Fruit fly (Drosophila melanogaster) whole organism, pupa: ENCODE measurements around the gene Tsp.

Experiments
- CG10348 ChIP-seq: fragments of 200-800 bp; sonication (Bioruptor generic); IDR thresholded peaks from 2 replicates; pipeline ENCODE4 v1.3.6; 2022; ENCODE audit warnings: missing biosample characterization, missing genetic modification characterization
- CG13204 ChIP-seq: fragments of 200-800 bp; sonication (Bioruptor generic); optimal IDR thresholded peaks from 2 replicates; lab custom pipeline; 2018; ENCODE audit warnings: missing biosample characterization, mild to moderate bottlenecking, missing genetic modification characterization, moderate library complexity
- Ets98B ChIP-seq: fragments of 200-800 bp; sonication (Bioruptor generic); IDR thresholded peaks from 2 replicates; pipeline ENCODE4 v1.3.6; 2022; ENCODE audit warnings: missing biosample characterization, missing genetic modification characterization
- fd96Ca ChIP-seq: fragments of 200-800 bp; sonication (Bioruptor generic); IDR thresholded peaks from 3 replicates; pipeline ENCODE4 v1.3.6; 2022; ENCODE audit warnings: missing biosample characterization, missing genetic modification characterization
- rn ChIP-seq: fragments of 200-800 bp; sonication (Bioruptor generic); IDR thresholded peaks from 2 replicates; pipeline ENCODE4 v1.3.6; 2022; ENCODE audit warnings: missing biosample characterization, missing genetic modification characterization

DNA sequence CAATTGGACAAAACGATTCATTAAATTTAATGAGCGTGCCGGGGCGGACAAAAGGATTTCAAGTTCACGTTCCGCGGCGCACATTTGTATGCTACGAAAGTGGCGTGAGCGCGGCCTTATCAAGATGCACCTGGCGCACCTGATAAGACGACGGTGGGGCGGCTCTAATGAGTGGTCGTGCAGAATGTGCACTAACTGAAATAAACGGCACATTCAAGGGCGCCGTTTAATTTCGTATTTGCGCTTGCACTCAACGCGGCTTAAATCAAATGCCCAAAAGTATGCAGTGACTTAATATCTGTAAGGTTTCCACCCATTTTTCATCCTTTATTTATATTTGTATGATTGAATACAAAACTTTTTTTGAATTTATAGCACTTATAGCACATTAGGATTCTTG is 8.0 kb upstream of the Tsp start:
- TF ChIP-seq fd96Ca (GFP tag; lab: Robert Waterston, UW) = no peak
- no peak for TF ChIP-seq Ets98B (GFP tag; lab: Robert Waterston, UW)
- no peak for TF ChIP-seq CG10348 (GFP tag; lab: Robert Waterston, UW)
- TF ChIP-seq CG13204 = no peak
- no peak for TF ChIP-seq rn
